Fruit fly (Drosophila melanogaster) whole organism, wandering third instar larva: ENCODE results near the gene CG13113.

ENCODE experiments used
- Abd-B ChIP-seq: fragments of >200 bp; optimal IDR thresholded peaks from 2 replicates; lab custom pipeline; 2017; ENCODE audit warnings: missing biosample characterization, missing genetic modification characterization
- CG32264 ChIP-seq: fragments of 200-800 bp; sonication (Bioruptor generic); optimal IDR thresholded peaks from 2 replicates; lab custom pipeline; 2016; ENCODE audit warnings: missing biosample characterization, missing genetic modification characterization
- CG9705 ChIP-seq: fragments of 200-800 bp; sonication (Bioruptor generic); optimal IDR thresholded peaks from 2 replicates; lab custom pipeline; 2018; ENCODE audit warnings: missing biosample characterization, mild to moderate bottlenecking, missing genetic modification characterization
- CrebA ChIP-seq: fragments of 200-800 bp; sonication (Bioruptor generic); optimal IDR thresholded peaks from 2 replicates; lab custom pipeline; 2016; ENCODE audit warnings: missing biosample characterization, mild to moderate bottlenecking, missing genetic modification characterization, borderline replicate concordance
- Dfd ChIP-seq: fragments of >200 bp; optimal IDR thresholded peaks from 2 replicates; lab custom pipeline; 2017; ENCODE audit warnings: missing biosample characterization, missing genetic modification characterization
- Dif ChIP-seq: fragments of 200-275, 200-300 bp; sonication (Bioruptor generic); optimal IDR thresholded peaks from 2 replicates; lab custom pipeline; 2018; ENCODE audit warnings: missing biosample characterization, missing genetic modification characterization; ENCODE audit not compliant: partially characterized antibody
- GATAd ChIP-seq: sonication (Bioruptor generic); optimal IDR thresholded peaks from 2 replicates; lab custom pipeline; 2016; ENCODE audit warnings: missing biosample characterization, missing genetic modification characterization
- Hnf4 ChIP-seq: fragments of 200-800 bp; sonication (Bioruptor generic); optimal IDR thresholded peaks from 2 replicates; lab custom pipeline; 2016; ENCODE audit warnings: missing biosample characterization, mild to moderate bottlenecking, missing genetic modification characterization
- Hr78 ChIP-seq: fragments of >200 bp; optimal IDR thresholded peaks from 2 replicates; lab custom pipeline; 2017; ENCODE audit warnings: missing biosample characterization, missing genetic modification characterization
- Hr83 ChIP-seq: fragments of 200-300 bp; sonication (Bioruptor generic); optimal IDR thresholded peaks from 2 replicates; lab custom pipeline; 2016; ENCODE audit warnings: missing biosample characterization, mild to moderate bottlenecking, missing genetic modification characterization, moderate library complexity; ENCODE audit not compliant: poor library complexity, severe bottlenecking
- Jra ChIP-seq: sonication (Bioruptor generic); optimal IDR thresholded peaks from 2 replicates; lab custom pipeline; 2016; ENCODE audit warnings: missing biosample characterization, missing genetic modification characterization
- Mio ChIP-seq: sonication (Bioruptor generic); optimal IDR thresholded peaks from 2 replicates; lab custom pipeline; 2016; ENCODE audit warnings: missing biosample characterization, missing genetic modification characterization
- OdsH ChIP-seq: fragments of 200-800 bp; sonication (Bioruptor generic); optimal IDR thresholded peaks from 2 replicates; lab custom pipeline; 2016; ENCODE audit warnings: missing biosample characterization, mild to moderate bottlenecking, missing genetic modification characterization
- Rel ChIP-seq, 2 experiments: fragments of 200-800 bp; sonication (Bioruptor generic) in 1 of 2; optimal IDR thresholded peaks; 2 replicates in 1 of 2; 3 replicates in 1 of 2; lab custom pipeline; 2016 to 2019; ENCODE audit warnings: mild to moderate bottlenecking in 2 of 2, missing biosample characterization in 2 of 2, missing genetic modification characterization in 2 of 2, moderate library complexity in 1 of 2
- Sp1 ChIP-seq: fragments of 200-800 bp; sonication (Bioruptor generic); optimal IDR thresholded peaks from 3 replicates; lab custom pipeline; 2019; ENCODE audit warnings: missing biosample characterization, mild to moderate bottlenecking, missing genetic modification characterization, moderate library complexity
- Vsx2 ChIP-seq: fragments of 200-300, 225-300 bp; sonication (Bioruptor generic); optimal IDR thresholded peaks from 2 replicates; lab custom pipeline; 2018; ENCODE audit warnings: missing biosample characterization, missing genetic modification characterization; ENCODE audit not compliant: partially characterized antibody
- br ChIP-seq: fragments of 200-800 bp; sonication (Bioruptor generic); optimal IDR thresholded peaks from 2 replicates; lab custom pipeline; 2016; ENCODE audit warnings: missing biosample characterization, missing genetic modification characterization
- brk ChIP-seq: fragments of 200-800 bp; sonication (Bioruptor generic); optimal IDR thresholded peaks from 2 replicates; lab custom pipeline; 2016; ENCODE audit warnings: missing biosample characterization, mild to moderate bottlenecking, missing genetic modification characterization
- dl ChIP-seq, 2 experiments: fragments of 175-275, 200-275 bp in 1 of 2; fragments of 200-275 bp in 1 of 2; sonication (Bioruptor generic); optimal IDR thresholded peaks; lab custom pipeline; 2018; ENCODE audit warnings: mild to moderate bottlenecking in 2 of 2, missing biosample characterization in 2 of 2, missing genetic modification characterization in 2 of 2, moderate library complexity in 2 of 2; ENCODE audit not compliant: partially characterized antibody in 2 of 2, insufficient read depth in 1 of 2
- ey ChIP-seq: fragments of 200-800 bp; sonication (Bioruptor generic); optimal IDR thresholded peaks from 2 replicates; lab custom pipeline; 2016; ENCODE audit warnings: missing biosample characterization, missing genetic modification characterization
- foxo ChIP-seq, 2 experiments: fragments of 200-800 bp; sonication (Bioruptor generic); optimal IDR thresholded peaks; 2 replicates in 1 of 2; 3 replicates in 1 of 2; lab custom pipeline; 2016 to 2017; ENCODE audit warnings: missing biosample characterization in 2 of 2, missing genetic modification characterization in 2 of 2
- fru ChIP-seq: fragments of 200-800 bp; sonication (Bioruptor generic); optimal IDR thresholded peaks from 3 replicates; lab custom pipeline; 2016; ENCODE audit warnings: missing biosample characterization, mild to moderate bottlenecking, missing genetic modification characterization
- jim ChIP-seq: fragments of 175-275, 200-325 bp; sonication (Bioruptor generic); optimal IDR thresholded peaks from 2 replicates; lab custom pipeline; 2016; ENCODE audit warnings: missing biosample characterization, mild to moderate bottlenecking, missing genetic modification characterization
- pan ChIP-seq: fragments of >200 bp; optimal IDR thresholded peaks from 2 replicates; lab custom pipeline; 2017
- psq ChIP-seq: fragments of 200-800 bp; sonication (Bioruptor generic); optimal IDR thresholded peaks from 3 replicates; lab custom pipeline; 2017; ENCODE audit warnings: missing biosample characterization, mild to moderate bottlenecking, missing genetic modification characterization, moderate library complexity
- rgr ChIP-seq: fragments of 200-800 bp; sonication (Bioruptor generic); optimal IDR thresholded peaks from 3 replicates; lab custom pipeline; 2016; ENCODE audit warnings: missing biosample characterization, mild to moderate bottlenecking, missing genetic modification characterization
- sage ChIP-seq: fragments of 200-800 bp; sonication (Bioruptor generic); optimal IDR thresholded peaks from 2 replicates; lab custom pipeline; 2016; ENCODE audit warnings: missing biosample characterization, mild to moderate bottlenecking, missing genetic modification characterization
- sv ChIP-seq: fragments of 200-800 bp; sonication (Bioruptor generic); optimal IDR thresholded peaks from 3 replicates; lab custom pipeline; 2016; ENCODE audit warnings: missing biosample characterization, missing genetic modification characterization
- tai ChIP-seq: sonication (Bioruptor generic); optimal IDR thresholded peaks from 2 replicates; lab custom pipeline; 2016; ENCODE audit warnings: missing biosample characterization, missing genetic modification characterization
- woc ChIP-seq: sonication (Bioruptor generic); optimal IDR thresholded peaks from 2 replicates; lab custom pipeline; 2016; ENCODE audit warnings: missing biosample characterization, mild to moderate bottlenecking, missing genetic modification characterization

CG13113 gene

DNA sequence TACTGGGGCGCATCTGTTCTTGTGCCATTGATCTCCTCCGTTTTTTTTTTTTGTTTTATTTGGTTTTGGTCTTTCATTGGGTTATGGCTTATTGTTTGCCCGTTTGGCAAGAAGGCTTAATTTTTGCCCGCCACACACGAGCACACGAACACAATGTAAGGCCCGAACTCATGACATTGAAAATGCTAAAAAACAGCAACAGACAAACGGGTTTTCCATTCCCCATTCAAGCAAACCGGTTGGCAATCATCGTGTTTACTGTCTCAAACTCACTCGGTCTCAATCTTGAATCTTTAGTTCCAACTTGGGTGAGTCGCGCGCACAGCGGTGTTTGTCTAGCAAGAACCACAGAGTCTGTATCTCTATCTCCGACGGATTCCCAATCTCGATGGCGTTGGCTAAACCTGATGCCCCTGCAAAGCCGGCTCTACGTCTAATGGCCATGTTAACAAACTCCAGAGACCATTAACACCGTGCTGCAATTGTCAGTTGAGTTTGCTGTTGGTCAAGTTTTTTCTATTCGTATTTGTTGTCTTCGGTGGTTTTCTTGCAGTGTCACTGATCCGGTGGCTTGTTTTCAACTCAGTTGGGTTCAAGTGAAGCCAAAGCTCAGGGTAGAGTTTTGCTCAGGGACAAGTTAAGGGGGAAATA lies 35.3 kb upstream of the CG13113 start:
- TF ChIP-seq CrebA: no peak
- TF ChIP-seq GATAd (GFP tag; lab: Kevin White, UChicago): no peak
- TF ChIP-seq Mio: no peak
- TF ChIP-seq Sp1 (GFP tag; lab: Kevin White, UChicago): no peak
- peak; percentile 15 for TF ChIP-seq Dif (GFP tag; lab: Kevin White, UChicago)
- TF ChIP-seq tai: no peak
- no peak for TF ChIP-seq Abd-B (GFP tag; lab: Kevin White, UChicago)
- peak; percentile 7 for TF ChIP-seq Hr83
- TF ChIP-seq Vsx2 (GFP tag; lab: Kevin White, UChicago): peak; percentile 60
- no peak for TF ChIP-seq sv (GFP tag; lab: Kevin White, UChicago)

DNA sequence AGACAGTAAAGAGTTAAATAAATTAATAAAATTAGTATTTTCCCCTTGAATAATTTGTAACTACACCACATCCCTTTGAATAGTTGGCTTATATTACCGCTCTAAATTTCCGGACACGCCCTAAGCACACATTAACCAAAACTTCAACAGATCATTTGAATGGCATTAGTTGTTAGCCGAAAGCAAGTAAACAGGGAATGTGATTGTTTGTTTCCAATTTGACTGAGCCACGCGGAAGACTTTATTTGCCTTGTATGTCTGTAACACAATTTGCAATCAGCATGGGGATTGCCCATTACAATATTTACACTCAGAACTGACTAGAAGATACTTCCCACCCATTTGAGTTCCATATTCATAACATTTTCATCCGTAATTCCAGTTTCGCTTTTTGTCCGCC lies 34.3 kb upstream of the CG13113 start:
- TF ChIP-seq jim (GFP tag; lab: Kevin White, UChicago) (no peak), OdsH (GFP tag; lab: Kevin White, UChicago) (no peak), brk (no peak), Jra (GFP tag; lab: Kevin White, UChicago) (no peak), sage (GFP tag; lab: Kevin White, UChicago) (no peak), CG32264 (GFP tag; lab: Kevin White, UChicago) (no peak), Abd-B (GFP tag; lab: Kevin White, UChicago) (no peak), Vsx2 (GFP tag; lab: Kevin White, UChicago) (no peak), pan (lab: Kevin White, UChicago) (no peak), CG9705 (GFP tag; lab: Kevin White, UChicago) (no peak), rgr (GFP tag; lab: Kevin White, UChicago) (no peak), woc (no peak), psq (GFP tag; lab: Kevin White, UChicago) (no peak), Hr78 (GFP tag; lab: Kevin White, UChicago) (no peak), Rel (GFP tag; optimal IDR thresholded peaks at IDR 0.05; lab: Kevin White, UChicago) (no peak), Rel (tag; optimal IDR thresholded peaks at IDR 0.05; lab: Kevin White, UChicago) (no peak), Dfd (GFP tag; lab: Kevin White, UChicago) (no peak), sv (GFP tag; lab: Kevin White, UChicago) (no peak)

DNA sequence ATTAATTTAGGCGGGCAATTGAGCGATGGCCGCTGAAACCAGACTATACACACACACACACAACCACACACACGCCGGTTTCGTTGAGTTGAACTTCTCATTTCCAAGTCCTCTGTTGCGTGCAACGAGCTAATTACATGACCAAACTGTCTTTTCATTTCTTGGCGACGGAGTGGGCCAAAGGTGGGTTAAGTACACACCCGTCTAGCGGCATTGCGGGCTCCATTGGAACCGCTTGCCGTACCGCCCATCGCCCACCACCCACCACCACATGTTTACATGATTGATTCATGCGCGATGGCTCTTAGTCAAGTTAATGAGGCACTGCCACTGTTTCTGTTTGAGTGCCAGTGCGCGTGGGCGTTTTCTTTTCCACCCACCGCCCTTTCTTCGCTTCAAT lies 33.5 kb upstream of the CG13113 start:
- TF ChIP-seq Hr78 (GFP tag; lab: Kevin White, UChicago): no peak
- TF ChIP-seq Vsx2 (GFP tag; lab: Kevin White, UChicago): no peak
- no peak for TF ChIP-seq fru (GFP tag; lab: Kevin White, UChicago)
- TF ChIP-seq Hnf4 (GFP tag; lab: Kevin White, UChicago): no peak
- no peak for TF ChIP-seq jim (GFP tag; lab: Kevin White, UChicago)
- TF ChIP-seq Jra (GFP tag; lab: Kevin White, UChicago): no peak
- TF ChIP-seq br (GFP tag; lab: Kevin White, UChicago): no peak
- no peak for TF ChIP-seq woc
- no peak for TF ChIP-seq tai
- no peak for TF ChIP-seq foxo (GFP tag; optimal IDR thresholded peaks at IDR 0.05; lab: Kevin White, UChicago)
- TF ChIP-seq Dif (GFP tag; lab: Kevin White, UChicago): no peak
- no peak for TF ChIP-seq CG9705 (GFP tag; lab: Kevin White, UChicago)
- TF ChIP-seq CG32264 (GFP tag; lab: Kevin White, UChicago): no peak
- TF ChIP-seq rgr (GFP tag; lab: Kevin White, UChicago): no peak
- no peak for TF ChIP-seq brk
- no peak for TF ChIP-seq dl (GFP tag; optimal IDR thresholded peaks at IDR 0.05; lab: Kevin White, UChicago; ENCODE audit: insufficient read depth in 1 of 2, partially characterized antibody in 2 of 2)
- no peak for TF ChIP-seq ey (GFP tag; lab: Kevin White, UChicago)
- TF ChIP-seq psq (GFP tag; lab: Kevin White, UChicago): no peak
- TF ChIP-seq Hr83: no peak
- no peak for TF ChIP-seq pan (lab: Kevin White, UChicago)
